Worm (Caenorhabditis elegans) whole organism, L4 larva: ENCODE data around the gene C07G1.7.
A peak's percentile ranks its signal among the peaks of the same experiment; 100 is the strongest.

Experiments
- R02D3.7 ChIP-seq: fragments of 150-350 bp; sonication (generic microtip); optimal IDR thresholded peaks from 3 replicates; lab custom pipeline; 2014; ENCODE audit warnings: missing biosample characterization, missing genetic modification characterization
- aly-2 ChIP-seq: sonication (generic microtip); optimal IDR thresholded peaks from 2 replicates; lab custom pipeline; 2018; ENCODE audit warnings: missing biosample characterization, missing genetic modification characterization
- ama-1 ChIP-seq: fragments of 150-350 bp; optimal IDR thresholded peaks from 2 replicates; lab custom pipeline; 2014; ENCODE audit warnings: inconsistent platforms, mixed read lengths
- ceh-82 ChIP-seq: sonication (generic microtip); optimal IDR thresholded peaks from 2 replicates; lab custom pipeline; 2017; ENCODE audit warnings: missing biosample characterization, missing genetic modification characterization
- ctbp-1 ChIP-seq: fragments of 200-800 bp; sonication (Bioruptor generic); IDR thresholded peaks from 2 replicates; pipeline ENCODE4 v1.3.6; 2022; ENCODE audit warnings: missing genetic modification reagents, missing genetic modification characterization, missing compliant biosample characterization
- hlh-11 ChIP-seq: fragments of 200-800 bp; sonication (Bioruptor generic); optimal IDR thresholded peaks from 2 replicates; lab custom pipeline; 2018; ENCODE audit warnings: mild to moderate bottlenecking, missing genetic modification characterization, missing compliant biosample characterization
- lin-13 ChIP-seq: fragments of 150-350 bp; optimal IDR thresholded peaks from 2 replicates; lab custom pipeline; 2014; ENCODE audit warnings: missing biosample characterization, missing genetic modification reagents, missing genetic modification characterization
- lin-29 ChIP-seq: fragments of 200-800 bp; sonication (Bioruptor generic); IDR thresholded peaks from 2 replicates; pipeline ENCODE4 v1.3.6; 2022; ENCODE audit warnings: missing genetic modification reagents, missing genetic modification characterization, missing compliant biosample characterization
- lir-3 ChIP-seq: sonication (generic microtip); optimal IDR thresholded peaks from 2 replicates; lab custom pipeline; 2016; ENCODE audit warnings: mild to moderate bottlenecking, missing genetic modification characterization, missing compliant biosample characterization
- mdt-29 ChIP-seq: fragments of 200-800 bp; sonication (Bioruptor generic); IDR thresholded peaks from 2 replicates; pipeline ENCODE4 v1.3.6; 2022; ENCODE audit warnings: missing genetic modification reagents, missing genetic modification characterization, missing compliant biosample characterization
- pha-4 ChIP-seq, 2 experiments: fragments of 150-350 bp in 1 of 2; fragments of 200-800 bp in 1 of 2; sonication (Bioruptor generic) in 1 of 2; IDR thresholded peaks in 1 of 2; optimal IDR thresholded peaks in 1 of 2; 2 replicates each; pipeline versions ENCODE4 v1.3.6 to Lab custom; 2014 to 2022; ENCODE audit warnings: missing genetic modification characterization in 2 of 2, missing genetic modification reagents in 2 of 2, missing biosample characterization in 1 of 2, missing compliant biosample characterization in 1 of 2
- rbr-2 ChIP-seq: sonication (generic microtip); optimal IDR thresholded peaks from 2 replicates; lab custom pipeline; 2016; ENCODE audit warnings: missing genotype, missing genetic modification characterization, missing compliant biosample characterization

- TF ChIP-seq aly-2 (no peak), hlh-11 (tag; lab: Kevin White, UChicago) (peak; percentile 96), ama-1 (no peak), ctbp-1 (no peak), lir-3 (tag; lab: Kevin White, UChicago) (no peak), R02D3.7 (tag; lab: Kevin White, UChicago) (no peak), lin-29 (no peak), lin-13 (peak; percentile 10), rbr-2 (tag; lab: Kevin White, UChicago) (peak; percentile 48), pha-4 (GFP tag; IDR thresholded peaks at IDR 0.05; lab: Robert Waterston, UW) (0 out of 2 replicates have a peak, but pooled peaks have one; percentile 13), pha-4 (tag; optimal IDR thresholded peaks at IDR 0.05; lab: Kevin White, UChicago) (no peak), mdt-29 (GFP tag; lab: Robert Waterston, UW) (no peak), ceh-82 (tag; lab: Kevin White, UChicago) (no peak)
These were observed 17.9 kb upstream of the C07G1.7 start for ce11 chrIV:8229523-8229922.
